Worm (Caenorhabditis elegans) whole organism, young adult: ENCODE results near the gene gst-6.

Experiments
- F10E7.11 ChIP-seq: sonication (generic microtip); optimal IDR thresholded peaks from 2 replicates; lab custom pipeline; 2017; ENCODE audit warnings: mild to moderate bottlenecking, missing genetic modification characterization, moderate library complexity, missing compliant biosample characterization
- akir-1 ChIP-seq: fragments of 200-800 bp; sonication (Bioruptor generic); optimal IDR thresholded peaks from 2 replicates; lab custom pipeline; 2018; ENCODE audit warnings: mild to moderate bottlenecking, missing genetic modification characterization, moderate library complexity, missing compliant biosample characterization
- ama-1 ChIP-seq, 3 experiments: fragments of 150-350 bp in 1 of 3; sonication (generic microtip) in 2 of 3; optimal IDR thresholded peaks; 2 replicates each; lab custom pipeline; 2014 to 2018; ENCODE audit warnings: missing biosample characterization in 2 of 3, missing genetic modification characterization in 2 of 3, missing genetic modification reagents in 2 of 3
- atf-7 ChIP-seq: sonication (generic microtip); optimal IDR thresholded peaks from 2 replicates; lab custom pipeline; 2017; ENCODE audit warnings: mild to moderate bottlenecking, missing genetic modification characterization, missing compliant biosample characterization
- efl-1 ChIP-seq: fragments of 150-350 bp; optimal IDR thresholded peaks from 2 replicates; lab custom pipeline; 2014; ENCODE audit warnings: missing biosample characterization, missing genetic modification reagents, missing genetic modification characterization
- ets-4 ChIP-seq: fragments of 200-800 bp; sonication (Bioruptor generic); optimal IDR thresholded peaks from 2 replicates; lab custom pipeline; 2018; ENCODE audit warnings: mild to moderate bottlenecking, missing genetic modification characterization, missing compliant biosample characterization
- madf-3 ChIP-seq: fragments of 200-800 bp; sonication (Bioruptor generic); IDR thresholded peaks from 2 replicates; pipeline ENCODE4 v1.3.6; 2022; ENCODE audit warnings: missing genetic modification reagents, missing genetic modification characterization, missing compliant biosample characterization
- pbrm-1 ChIP-seq: fragments of 200-800 bp; sonication (Bioruptor generic); IDR thresholded peaks from 2 replicates; pipeline ENCODE4 v1.3.6; 2022; ENCODE audit warnings: missing genetic modification reagents, missing genetic modification characterization, missing compliant biosample characterization
- pha-4 ChIP-seq: fragments of 150-350 bp; sonication (generic microtip); optimal IDR thresholded peaks from 2 replicates; lab custom pipeline; 2014; ENCODE audit warnings: missing biosample characterization, missing genetic modification reagents, missing genetic modification characterization
- sea-2 ChIP-seq: fragments of 200-800 bp; sonication (Bioruptor generic); IDR thresholded peaks from 2 replicates; pipeline ENCODE4 v1.3.6; 2022; ENCODE audit warnings: missing genetic modification characterization, missing compliant biosample characterization
- snpc-4 ChIP-seq, 5 experiments: fragments of 150-350 bp in 1 of 5; sonication (generic microtip) in 4 of 5; optimal IDR thresholded peaks; 2 replicates each; lab custom pipeline; 2014 to 2018; ENCODE audit warnings: missing genetic modification characterization in 5 of 5, missing biosample characterization in 3 of 5, antibody characterized with exemption in 2 of 5, mild to moderate bottlenecking in 2 of 5, missing compliant biosample characterization in 2 of 5, missing genotype in 2 of 5, moderate library complexity in 2 of 5, missing genetic modification reagents in 1 of 5
- unc-130 ChIP-seq: sonication (generic microtip); optimal IDR thresholded peaks from 2 replicates; lab custom pipeline; 2016; ENCODE audit warnings: missing genetic modification reagents, missing genetic modification characterization, missing compliant biosample characterization

DNA sequence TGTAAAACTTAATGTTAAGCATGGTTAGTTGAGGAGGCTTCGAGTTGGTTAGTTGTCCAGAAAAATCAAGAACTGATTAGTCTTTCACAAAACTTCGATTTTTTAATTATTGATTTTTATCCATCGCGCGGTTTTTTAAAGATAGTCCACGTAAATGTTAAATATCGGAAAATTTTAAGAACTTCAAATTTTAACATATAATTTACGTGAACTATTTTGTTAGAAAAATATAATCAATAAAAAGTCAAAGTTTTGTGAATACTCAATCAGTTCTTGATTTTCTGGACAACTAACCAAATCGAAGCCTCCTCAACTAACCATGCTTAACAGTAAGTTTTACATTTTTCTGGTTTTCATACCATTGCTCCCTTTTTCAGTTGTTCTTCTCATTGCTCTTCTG is 44.9 kb upstream of the gst-6 start, which contains the start of the genes C33F10.11 and C33F10.1:
- TF ChIP-seq madf-3 (GFP tag; lab: Robert Waterston, UW) (no peak), efl-1 (GFP tag; lab: Kevin White, UChicago) (no peak), pha-4 (tag; lab: Kevin White, UChicago) (no peak), ets-4 (GFP tag; lab: Kevin White, UChicago) (no peak), ama-1 (optimal IDR thresholded peaks at IDR 0.05; lab: Kevin White, UChicago) (no peak), ama-1 (GFP tag; optimal IDR thresholded peaks at IDR 0.05; lab: Kevin White, UChicago) (no peak), atf-7 (no peak), akir-1 (GFP tag; lab: Kevin White, UChicago) (no peak), sea-2 (GFP tag; lab: Robert Waterston, UW) (no peak), unc-130 (no peak), snpc-4 (GFP tag; optimal IDR thresholded peaks at IDR 0.05; lab: Kevin White, UChicago) (no peak), snpc-4 (tag; optimal IDR thresholded peaks at IDR 0.05; lab: Kevin White, UChicago) (no peak), F10E7.11 (no peak), pbrm-1 (GFP tag; lab: Robert Waterston, UW) (no peak)
